Fruit fly (Drosophila melanogaster): ENCODE data around the gene CG2260.

- TF ChIP-seq psq (optimal IDR thresholded peaks at IDR 0.05) (no peak), Sin3A (optimal IDR thresholded peaks at IDR 0.05) (no peak), Myc (optimal IDR thresholded peaks at IDR 0.05) (no peak), h (optimal IDR thresholded peaks at IDR 0.05) (no peak), ttk (optimal IDR thresholded peaks at IDR 0.05) (no peak)
Observed at dm6 chrX:8141353-8142066, 20.6 kb upstream of the CG2260 start.

All from Kc167 (cell line).